Fruit fly (Drosophila melanogaster): ENCODE measurements around the gene CG12773.

Gene CG12773

DNA sequence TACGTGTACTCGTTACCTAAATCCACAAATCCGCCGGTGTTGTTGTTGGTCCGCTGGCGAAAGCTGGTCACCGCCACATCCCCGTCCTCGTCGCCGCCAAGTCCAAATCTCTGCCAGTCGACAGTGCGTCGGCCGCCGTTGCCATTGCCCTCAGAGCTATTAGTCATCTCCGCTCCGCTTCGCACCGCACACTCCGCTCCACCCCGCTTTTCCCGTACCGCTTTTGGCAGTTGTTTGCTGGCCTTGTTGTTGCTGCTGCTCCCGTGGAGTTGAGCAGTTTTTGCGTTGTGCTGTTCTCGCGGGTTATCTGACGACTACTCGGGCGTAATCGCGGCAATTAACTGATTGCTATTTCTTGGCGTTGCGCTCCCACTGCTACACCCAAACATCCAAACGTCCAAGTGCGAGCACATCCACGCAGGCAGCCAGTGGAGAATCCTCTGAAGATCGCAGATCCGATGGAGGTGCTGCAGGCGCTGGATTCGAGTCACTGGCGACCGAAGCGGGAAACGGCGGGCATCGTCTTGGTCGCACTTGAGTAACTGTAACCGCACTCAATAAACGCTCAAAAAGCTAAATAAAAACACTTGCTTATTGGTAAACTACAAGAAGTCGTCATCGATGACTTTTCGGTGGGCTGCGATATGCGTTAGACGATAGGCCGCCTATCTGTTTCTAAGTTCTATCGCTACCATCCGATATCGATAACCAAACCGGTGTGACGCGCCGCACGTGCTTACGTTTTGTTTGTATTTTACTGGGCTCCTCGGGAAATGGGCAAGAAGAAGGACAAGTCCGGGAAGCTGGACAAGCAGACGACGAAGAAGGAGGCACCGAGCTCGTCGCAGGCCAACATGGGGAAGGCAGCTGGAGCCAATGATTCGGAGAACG lies at the start of gene CG12773, which contains the start of gene CG11417:
TSS of gene CG12773 (minus strand) at position 660 of the 891 bp plus-strand sequence.
TSS of gene CG11417 (plus strand) at position 693 of the 891 bp plus-strand sequence.
- TF ChIP-seq cic (GFP tag; optimal IDR thresholded peaks at IDR 0.05) (peak; percentile 7), Mnt (GFP tag; optimal IDR thresholded peaks at IDR 0.05) (peak; percentile 94), CG7101 (tag; optimal IDR thresholded peaks at IDR 0.05) (no peak), bab1 (GFP tag; optimal IDR thresholded peaks at IDR 0.05) (peak; percentile 7)

DNA sequence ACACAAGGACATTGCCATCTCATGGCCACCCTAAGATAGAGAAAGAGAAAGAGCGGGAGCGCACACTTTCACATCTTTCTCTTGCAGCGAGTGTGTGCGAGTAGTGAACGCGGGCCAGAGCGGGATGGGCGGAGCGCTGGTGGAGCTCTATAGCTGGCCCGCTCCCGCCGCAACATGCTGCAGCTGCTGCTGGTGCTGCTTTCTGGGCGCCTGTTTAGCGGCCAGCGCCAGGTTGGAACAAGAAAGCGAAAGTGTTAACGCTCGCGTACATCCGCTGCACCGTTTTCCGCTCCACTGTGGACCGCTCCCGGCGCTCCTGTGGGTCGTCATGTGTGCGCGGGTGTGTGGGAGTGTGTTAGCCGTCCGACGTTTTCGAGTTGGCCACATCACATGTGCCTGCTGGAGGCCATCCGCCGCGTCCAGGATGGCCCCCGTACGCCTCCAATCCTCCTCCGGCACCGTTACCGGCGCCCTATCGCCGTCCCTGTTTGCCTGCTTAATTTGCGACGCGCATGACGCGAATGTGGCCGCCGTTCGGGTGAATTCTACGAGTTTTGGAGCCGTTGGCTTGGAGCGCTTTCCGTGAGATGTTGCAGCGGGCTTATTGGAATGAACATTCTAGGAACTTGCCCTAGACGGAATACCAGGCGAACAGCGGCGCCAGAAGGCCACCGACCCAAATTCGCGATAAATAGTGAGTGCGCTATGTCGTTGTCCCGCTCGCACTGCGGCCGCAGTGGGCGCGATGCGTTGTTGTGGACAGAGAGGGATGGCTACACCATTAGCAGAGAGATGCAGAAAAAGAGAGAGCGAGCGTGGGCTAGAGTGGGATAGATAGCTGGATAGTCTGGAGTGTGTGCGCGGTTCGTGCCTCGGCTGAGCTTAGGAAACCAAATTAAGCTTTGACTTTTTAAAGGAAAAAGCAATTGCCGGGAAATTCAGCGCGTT lies 45.5 kb upstream of the CG12773 start:
- TF ChIP-seq bab1 (GFP tag; optimal IDR thresholded peaks at IDR 0.05) (no peak), CG5204 (GFP tag; optimal IDR thresholded peaks at IDR 0.05) (peak; percentile 27), Hr96 (GFP tag; optimal IDR thresholded peaks at IDR 0.05) (peak; percentile 45), tj (GFP tag; optimal IDR thresholded peaks at IDR 0.05) (peak; percentile 50), Mnt (GFP tag; optimal IDR thresholded peaks at IDR 0.05) (peak; percentile 79), cic (GFP tag; optimal IDR thresholded peaks at IDR 0.05) (peak; percentile 79), cnc (optimal IDR thresholded peaks at IDR 0.05) (no peak), CG7045 (GFP tag; optimal IDR thresholded peaks at IDR 0.05) (peak; percentile 52), kay (GFP tag; ENCODE audit: borderline replicate concordance) (no peak), Clk (GFP tag; optimal IDR thresholded peaks at IDR 0.05) (peak; percentile 22), pad (GFP tag; optimal IDR thresholded peaks at IDR 0.05) (peak; percentile 63), ovo (GFP tag; optimal IDR thresholded peaks at IDR 0.05) (peak; percentile 87), CG12768 (GFP tag; optimal IDR thresholded peaks at IDR 0.05) (peak; percentile 82), CG11617 (GFP tag; optimal IDR thresholded peaks at IDR 0.05) (peak; percentile 71), toe (GFP tag; optimal IDR thresholded peaks at IDR 0.05) (no peak), CG7101 (tag; optimal IDR thresholded peaks at IDR 0.05) (no peak), Crg-1 (GFP tag; optimal IDR thresholded peaks at IDR 0.05) (no peak), CG1620 (GFP tag; optimal IDR thresholded peaks at IDR 0.05) (peak; percentile 6)

DNA sequence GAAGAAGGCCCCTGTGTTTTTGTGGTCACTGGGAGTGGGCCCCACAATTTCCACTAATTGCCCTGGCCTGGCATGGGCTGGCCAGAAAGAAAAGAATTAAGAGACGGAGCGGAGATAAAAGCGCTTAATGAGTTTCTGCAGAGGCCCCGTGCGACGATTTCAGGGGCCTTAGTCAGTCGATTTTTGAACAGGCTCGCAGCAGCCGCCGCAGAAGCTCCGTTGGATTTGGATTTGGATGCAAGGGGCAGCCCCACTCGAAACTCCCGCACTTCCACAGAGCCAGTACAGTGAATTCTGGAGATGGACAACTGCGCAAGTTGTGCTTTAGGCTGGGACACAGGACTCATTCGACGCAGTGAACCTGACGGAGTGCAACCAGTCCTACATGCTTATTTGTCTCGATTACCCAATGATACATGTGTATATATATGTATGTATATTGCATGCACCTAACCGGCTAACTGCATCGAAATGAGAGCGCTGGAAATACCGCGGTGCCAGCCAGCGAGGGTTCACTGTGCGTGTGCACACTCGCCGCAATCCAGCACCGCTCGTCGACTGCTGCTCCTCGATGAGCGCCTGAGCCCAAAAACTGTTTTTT lies 44.8 kb upstream of the CG12773 start:
- TF ChIP-seq Clk (GFP tag; optimal IDR thresholded peaks at IDR 0.05) (no peak), CG11617 (GFP tag; optimal IDR thresholded peaks at IDR 0.05) (no peak), ovo (GFP tag; optimal IDR thresholded peaks at IDR 0.05) (no peak), pad (GFP tag; optimal IDR thresholded peaks at IDR 0.05) (peak; percentile 44), CG7045 (GFP tag; optimal IDR thresholded peaks at IDR 0.05) (no peak), toe (GFP tag; optimal IDR thresholded peaks at IDR 0.05) (peak; percentile 19), Crg-1 (GFP tag; optimal IDR thresholded peaks at IDR 0.05) (no peak), Mnt (GFP tag; optimal IDR thresholded peaks at IDR 0.05) (no peak), kay (GFP tag; ENCODE audit: borderline replicate concordance) (no peak), cnc (optimal IDR thresholded peaks at IDR 0.05) (no peak), cic (GFP tag; optimal IDR thresholded peaks at IDR 0.05) (no peak), CG7101 (tag; optimal IDR thresholded peaks at IDR 0.05) (peak; percentile 34), tj (GFP tag; optimal IDR thresholded peaks at IDR 0.05) (no peak), Hr96 (GFP tag; optimal IDR thresholded peaks at IDR 0.05) (peak; percentile 22), CG1620 (GFP tag; optimal IDR thresholded peaks at IDR 0.05) (no peak), CG5204 (GFP tag; optimal IDR thresholded peaks at IDR 0.05) (no peak), bab1 (GFP tag; optimal IDR thresholded peaks at IDR 0.05) (no peak), CG33017 (tag; optimal IDR thresholded peaks at IDR 0.05) (no peak), CG12768 (GFP tag; optimal IDR thresholded peaks at IDR 0.05) (no peak), CG14711 (tag; optimal IDR thresholded peaks at IDR 0.05) (no peak)

DNA sequence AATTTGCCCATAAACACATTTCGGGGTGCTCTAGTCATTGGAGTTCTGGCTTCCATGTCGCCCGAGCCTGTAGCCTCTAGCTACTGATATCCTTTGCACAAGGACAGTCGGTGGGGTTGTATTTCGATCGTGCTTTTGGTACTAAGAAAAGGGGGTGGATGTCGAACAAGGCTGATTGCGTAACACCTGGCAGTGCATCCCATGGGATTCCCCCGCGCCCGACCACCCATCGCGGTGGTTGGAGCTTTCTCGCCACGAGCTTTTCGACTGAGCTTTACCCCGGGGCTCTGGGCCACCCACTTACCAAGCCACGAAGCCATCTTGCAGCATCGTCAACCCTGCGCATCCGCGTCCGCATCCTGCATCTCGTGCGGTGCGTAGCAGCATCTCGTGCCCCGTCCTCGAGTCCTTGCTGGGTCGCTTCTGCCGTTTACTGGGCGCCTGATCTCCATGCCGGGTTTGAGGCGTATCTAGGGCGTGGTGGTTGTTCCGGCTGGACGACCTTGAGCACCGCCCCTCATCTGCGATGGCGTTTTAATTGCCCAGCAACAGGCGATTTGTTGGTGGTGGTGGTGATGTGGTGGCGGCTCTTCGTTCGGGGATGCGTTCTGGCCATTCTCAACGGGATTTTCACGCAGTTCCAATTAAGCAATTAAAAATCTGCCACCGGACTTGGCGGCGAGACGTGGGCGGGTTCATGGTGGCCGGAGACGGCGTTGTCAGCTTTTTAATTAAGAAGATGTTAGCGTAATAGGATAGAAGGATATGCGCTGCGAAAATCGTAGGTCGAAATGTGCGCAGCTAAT lies 44.1 kb upstream of the CG12773 start:
- no peak for TF ChIP-seq CG5204 (GFP tag; optimal IDR thresholded peaks at IDR 0.05)
- no peak for TF ChIP-seq CG12768 (GFP tag; optimal IDR thresholded peaks at IDR 0.05)
- no peak for TF ChIP-seq Clk (GFP tag; optimal IDR thresholded peaks at IDR 0.05)
- TF ChIP-seq CG7045 (GFP tag; optimal IDR thresholded peaks at IDR 0.05): no peak

DNA sequence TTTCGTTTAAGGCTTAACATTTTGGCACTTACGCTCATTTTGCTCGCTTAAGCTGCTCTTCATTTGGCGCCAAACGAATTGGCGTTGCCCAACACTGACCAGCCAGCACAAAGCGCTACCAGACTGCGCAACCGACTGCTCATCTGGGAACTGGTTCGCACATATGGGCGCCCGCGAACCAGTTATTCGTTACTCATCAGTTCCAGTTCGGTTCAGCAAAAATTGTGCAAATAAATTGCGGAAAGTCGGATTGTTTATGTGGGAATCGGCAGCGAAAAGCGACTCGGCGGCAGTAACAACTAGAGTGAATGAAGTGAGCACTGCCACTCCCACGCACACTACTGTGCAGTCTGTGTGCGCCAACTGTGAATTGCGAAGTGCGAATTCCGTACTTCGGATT lies 39.1 kb upstream of the CG12773 start, which contains the start of gene Rilpl:
TSS of gene Rilpl (plus strand) at position 180 of the 400 bp plus-strand sequence.
- TF ChIP-seq Hr96 (GFP tag; optimal IDR thresholded peaks at IDR 0.05) (no peak), cnc (optimal IDR thresholded peaks at IDR 0.05) (no peak), ovo (GFP tag; optimal IDR thresholded peaks at IDR 0.05) (peak; percentile 6), tj (GFP tag; optimal IDR thresholded peaks at IDR 0.05) (peak; percentile 23), CG12768 (GFP tag; optimal IDR thresholded peaks at IDR 0.05) (peak; percentile 53), kay (GFP tag; ENCODE audit: borderline replicate concordance) (peak; percentile 69), Crg-1 (GFP tag; optimal IDR thresholded peaks at IDR 0.05) (peak; percentile 77), CG1620 (GFP tag; optimal IDR thresholded peaks at IDR 0.05) (peak; percentile 69), CG5204 (GFP tag; optimal IDR thresholded peaks at IDR 0.05) (no peak), Clk (GFP tag; optimal IDR thresholded peaks at IDR 0.05) (no peak), CG7101 (tag; optimal IDR thresholded peaks at IDR 0.05) (peak; percentile 62), pad (GFP tag; optimal IDR thresholded peaks at IDR 0.05) (peak; percentile 57), CG7045 (GFP tag; optimal IDR thresholded peaks at IDR 0.05) (no peak), CG33017 (tag; optimal IDR thresholded peaks at IDR 0.05) (no peak), CG11617 (GFP tag; optimal IDR thresholded peaks at IDR 0.05) (no peak), CG14711 (tag; optimal IDR thresholded peaks at IDR 0.05) (peak; percentile 4), cic (GFP tag; optimal IDR thresholded peaks at IDR 0.05) (peak; percentile 49), bab1 (GFP tag; optimal IDR thresholded peaks at IDR 0.05) (peak; percentile 70), Mnt (GFP tag; optimal IDR thresholded peaks at IDR 0.05) (peak; percentile 81), toe (GFP tag; optimal IDR thresholded peaks at IDR 0.05) (peak; percentile 29)
